Worm (Caenorhabditis elegans) whole organism, L3 larva: ENCODE data around the gene gon-14.

Experiments
- R02D3.7 ChIP-seq: fragments of 150-350 bp; optimal IDR thresholded peaks from 2 replicates; lab custom pipeline; 2014; ENCODE audit warnings: missing biosample characterization, missing genetic modification characterization
- ZK546.5 ChIP-seq: sonication (generic microtip); optimal IDR thresholded peaks from 2 replicates; lab custom pipeline; 2017; ENCODE audit warnings: missing biosample characterization, missing genetic modification characterization
- ceh-28 ChIP-seq: fragments of 150-350 bp; optimal IDR thresholded peaks from 2 replicates; lab custom pipeline; 2014; ENCODE audit warnings: missing biosample characterization, missing genetic modification reagents, missing genetic modification characterization
- ceh-82 ChIP-seq: fragments of 150-350 bp; optimal IDR thresholded peaks from 2 replicates; lab custom pipeline; 2014; ENCODE audit warnings: missing biosample characterization, missing genetic modification characterization
- ceh-9 ChIP-seq: sonication (generic microtip); optimal IDR thresholded peaks from 2 replicates; lab custom pipeline; 2018; ENCODE audit warnings: missing biosample characterization, missing genetic modification characterization
- daf-12 ChIP-seq: fragments of 150-350 bp; optimal IDR thresholded peaks from 2 replicates; lab custom pipeline; 2014; ENCODE audit warnings: missing biosample characterization, missing genetic modification reagents, missing genetic modification characterization
- egl-5 ChIP-seq: fragments of 150-350 bp; optimal IDR thresholded peaks from 2 replicates; lab custom pipeline; 2017; ENCODE audit warnings: missing biosample characterization, missing genetic modification reagents, missing genetic modification characterization, inconsistent platforms
- elt-2 ChIP-seq: sonication (generic microtip); optimal IDR thresholded peaks from 2 replicates; lab custom pipeline; 2016; ENCODE audit warnings: missing genetic modification reagents, mild to moderate bottlenecking, missing genetic modification characterization, missing compliant biosample characterization
- fkh-2 ChIP-seq: fragments of 150-350 bp; optimal IDR thresholded peaks from 2 replicates; lab custom pipeline; 2014; ENCODE audit warnings: missing biosample characterization, missing genetic modification reagents, missing genetic modification characterization
- jun-1 ChIP-seq: fragments of 150-350 bp; optimal IDR thresholded peaks from 2 replicates; lab custom pipeline; 2014; ENCODE audit warnings: missing biosample characterization, missing genetic modification reagents, missing genetic modification characterization
- lin-15B ChIP-seq: fragments of 150-350 bp; optimal IDR thresholded peaks from 2 replicates; lab custom pipeline; 2014; ENCODE audit warnings: missing biosample characterization, missing genetic modification characterization
- lsy-12 ChIP-seq: sonication (generic microtip); optimal IDR thresholded peaks from 2 replicates; lab custom pipeline; 2016; ENCODE audit warnings: mild to moderate bottlenecking, missing genetic modification characterization, missing compliant biosample characterization
- mdl-1 ChIP-seq: fragments of 150-350 bp; optimal IDR thresholded peaks from 2 replicates; lab custom pipeline; 2014; ENCODE audit warnings: missing biosample characterization, missing genetic modification characterization
- mml-1 ChIP-seq: fragments of 150-350 bp; sonication (generic microtip); optimal IDR thresholded peaks from 3 replicates; lab custom pipeline; 2014; ENCODE audit warnings: missing biosample characterization, missing genetic modification characterization
- nfya-1 ChIP-seq: sonication (generic microtip); optimal IDR thresholded peaks from 2 replicates; lab custom pipeline; 2017; ENCODE audit warnings: missing genetic modification characterization, mild to moderate bottlenecking, missing compliant biosample characterization, antibody characterized with exemption, moderate library complexity; ENCODE audit not compliant: insufficient read depth
- nhr-11 ChIP-seq: fragments of 150-350 bp; optimal IDR thresholded peaks from 2 replicates; lab custom pipeline; 2014; ENCODE audit warnings: missing biosample characterization, missing genetic modification characterization
- nhr-12 ChIP-seq: fragments of 150-350 bp; optimal IDR thresholded peaks from 2 replicates; lab custom pipeline; 2014; ENCODE audit warnings: missing biosample characterization, missing genetic modification characterization
- nhr-23 ChIP-seq: fragments of 150-350 bp; optimal IDR thresholded peaks from 2 replicates; lab custom pipeline; 2014; ENCODE audit warnings: missing biosample characterization, missing genetic modification reagents, missing genetic modification characterization
- nhr-237 ChIP-seq: fragments of 150-350 bp; optimal IDR thresholded peaks from 2 replicates; lab custom pipeline; 2014; ENCODE audit warnings: missing biosample characterization, missing genetic modification characterization
- nhr-25 ChIP-seq: sonication (generic microtip); optimal IDR thresholded peaks from 2 replicates; lab custom pipeline; 2017; ENCODE audit warnings: missing biosample characterization, missing genetic modification characterization
- nhr-28 ChIP-seq: fragments of 150-350 bp; optimal IDR thresholded peaks from 2 replicates; lab custom pipeline; 2014; ENCODE audit warnings: missing biosample characterization, missing genetic modification characterization
- nhr-43 ChIP-seq: sonication (generic microtip); optimal IDR thresholded peaks from 2 replicates; lab custom pipeline; 2016; ENCODE audit warnings: mild to moderate bottlenecking, missing genetic modification characterization, missing compliant biosample characterization; ENCODE audit not compliant: poor library complexity, severe bottlenecking
- nhr-76 ChIP-seq: fragments of 150-350 bp; sonication (generic microtip); optimal IDR thresholded peaks from 5 replicates; lab custom pipeline; 2014; ENCODE audit warnings: missing biosample characterization, missing genetic modification characterization
- nhr-77 ChIP-seq: fragments of 150-350 bp; optimal IDR thresholded peaks from 2 replicates; lab custom pipeline; 2014; ENCODE audit warnings: missing biosample characterization, missing genetic modification characterization
- pha-4 ChIP-seq: fragments of 150-350 bp; optimal IDR thresholded peaks from 2 replicates; lab custom pipeline; 2014; ENCODE audit warnings: missing biosample characterization, missing genetic modification reagents, missing genetic modification characterization
- pqm-1 ChIP-seq: fragments of 150-350 bp; optimal IDR thresholded peaks from 2 replicates; lab custom pipeline; 2017; ENCODE audit warnings: missing biosample characterization, missing genetic modification characterization, inconsistent platforms
- skn-1 ChIP-seq: fragments of 150-350 bp; optimal IDR thresholded peaks from 2 replicates; lab custom pipeline; 2014; ENCODE audit warnings: missing biosample characterization, missing genetic modification characterization
- snpc-4 ChIP-seq: fragments of 150-350 bp; optimal IDR thresholded peaks from 2 replicates; lab custom pipeline; 2014; ENCODE audit warnings: missing biosample characterization, missing genetic modification characterization
- tbx-2 ChIP-seq: sonication (generic microtip); optimal IDR thresholded peaks from 2 replicates; lab custom pipeline; 2016; ENCODE audit warnings: mild to moderate bottlenecking, missing genetic modification characterization, missing compliant biosample characterization
- unc-39 ChIP-seq: sonication (generic microtip); optimal IDR thresholded peaks from 4 replicates; lab custom pipeline; 2017; ENCODE audit warnings: missing biosample characterization, missing genetic modification characterization
- unc-62 ChIP-seq: fragments of 150-350 bp; sonication (generic microtip); optimal IDR thresholded peaks from 4 replicates; lab custom pipeline; 2014; ENCODE audit warnings: missing biosample characterization, missing genetic modification reagents, missing genetic modification characterization
- zag-1 ChIP-seq: fragments of 150-350 bp; optimal IDR thresholded peaks from 2 replicates; lab custom pipeline; 2014; ENCODE audit warnings: missing biosample characterization, missing genetic modification characterization
- ztf-11 ChIP-seq: fragments of 150-350 bp; optimal IDR thresholded peaks from 2 replicates; lab custom pipeline; 2014; ENCODE audit warnings: missing biosample characterization, missing genetic modification characterization
- ztf-4 ChIP-seq: fragments of 150-350 bp; optimal IDR thresholded peaks from 2 replicates; lab custom pipeline; 2014; ENCODE audit warnings: missing biosample characterization, missing genetic modification characterization

Gene gon-14

ce11 chrV:6565851-6566386 is 45.0 kb downstream of the gon-14 start, which contains the start of gene K04A8.1:
K04A8.1 (plus strand) TSS chrV:6566336.
- TF ChIP-seq nhr-237 (tag; lab: Kevin White, UChicago) (no peak), pqm-1 (tag; lab: Kevin White, UChicago) (peak; percentile 49), ZK546.5 (tag; lab: Kevin White, UChicago) (no peak), pha-4 (peak; percentile 79), elt-2 (peak; percentile 39)

- TF ChIP-seq ZK546.5 (tag; lab: Kevin White, UChicago) (no peak), nhr-77 (tag; lab: Kevin White, UChicago) (no peak), jun-1 (tag; lab: Kevin White, UChicago) (no peak), mdl-1 (tag; lab: Kevin White, UChicago) (no peak), ceh-82 (tag; lab: Kevin White, UChicago) (no peak), nhr-76 (tag; lab: Kevin White, UChicago) (no peak), nhr-11 (no peak), nhr-28 (tag; lab: Kevin White, UChicago) (no peak), egl-5 (no peak), nhr-23 (tag; lab: Kevin White, UChicago) (no peak), daf-12 (no peak), R02D3.7 (tag; lab: Kevin White, UChicago) (no peak), nhr-12 (no peak), ztf-4 (tag; lab: Kevin White, UChicago) (no peak), mml-1 (no peak), nhr-43 (tag; lab: Kevin White, UChicago) (no peak), unc-62 (GFP tag; lab: Kevin White, UChicago) (no peak), zag-1 (tag; lab: Kevin White, UChicago) (no peak), ceh-9 (no peak)
Observed at ce11 chrV:6561592-6561991, 49.4 kb downstream of the gon-14 start, which contains the start of gene spp-19. spp-19 (minus strand) TSS chrV:6561692.

ce11 chrV:6559585-6559984 is 51.4 kb downstream of the gon-14 start:
- TF ChIP-seq elt-2 (peak; percentile 45), fkh-2 (tag; lab: Kevin White, UChicago) (no peak), lsy-12 (tag; lab: Kevin White, UChicago) (peak; percentile 21)

ce11 chrV:6559105-6559504 is 51.9 kb downstream of the gon-14 start, which contains the start of gene spp-26:
spp-26 (minus strand) TSS chrV:6559205.
- TF ChIP-seq nhr-43 (tag; lab: Kevin White, UChicago) (no peak), zag-1 (tag; lab: Kevin White, UChicago) (no peak), nfya-1 (tag; lab: Kevin White, UChicago) (no peak), nhr-28 (tag; lab: Kevin White, UChicago) (no peak), elt-2 (no peak), ceh-82 (tag; lab: Kevin White, UChicago) (no peak)

ce11 chrV:6558103-6558502 is 52.9 kb downstream of the gon-14 start, which contains the start of gene spp-20:
spp-20 (minus strand) TSS chrV:6558203.
- TF ChIP-seq mdl-1 (tag; lab: Kevin White, UChicago), result no peak
- TF ChIP-seq fkh-2 (tag; lab: Kevin White, UChicago), result no peak
- TF ChIP-seq nfya-1 (tag; lab: Kevin White, UChicago), result no peak
- no peak for TF ChIP-seq ZK546.5 (tag; lab: Kevin White, UChicago)
- no peak for TF ChIP-seq skn-1 (tag; lab: Kevin White, UChicago)
- TF ChIP-seq pqm-1 (tag; lab: Kevin White, UChicago), result no peak
- no peak for TF ChIP-seq unc-39
- TF ChIP-seq tbx-2 (tag; lab: Kevin White, UChicago), result no peak
- no peak for TF ChIP-seq nhr-43 (tag; lab: Kevin White, UChicago)
- TF ChIP-seq daf-12, result no peak
- TF ChIP-seq ztf-11, result no peak
- no peak for TF ChIP-seq nhr-25 (tag; lab: Kevin White, UChicago)
- no peak for TF ChIP-seq lin-15B (tag; lab: Kevin White, UChicago)
- no peak for TF ChIP-seq ceh-82 (tag; lab: Kevin White, UChicago)
- TF ChIP-seq lsy-12 (tag; lab: Kevin White, UChicago), result no peak
- TF ChIP-seq ceh-28 (tag; lab: Kevin White, UChicago), result no peak
- TF ChIP-seq snpc-4 (tag; lab: Kevin White, UChicago), result no peak
